Worm (Caenorhabditis elegans): ENCODE measurements around the gene pgam-5.
A peak's percentile ranks its signal among the peaks of the same experiment; 100 is the strongest.

pgam-5 gene

ce11 chrII:7598702-7599314 lies at the start of gene pgam-5:
Gene pgam-5 (minus strand): TSS chrII:7598752.
- TF ChIP-seq sea-1 (GFP tag; conservative IDR thresholded peaks at IDR 0.05) (no peak), tbx-37 (GFP tag; conservative IDR thresholded peaks at IDR 0.05) (no peak), aly-1 (tag; optimal IDR thresholded peaks at IDR 0.05) (no peak), pes-1 (GFP tag; IDR thresholded peaks at IDR 0.05) (no peak), ceh-13 (GFP tag; optimal IDR thresholded peaks at IDR 0.05) (no peak), tra-4 (tag; optimal IDR thresholded peaks at IDR 0.05) (no peak), scrt-1 (GFP tag; IDR thresholded peaks at IDR 0.05) (no peak), hmbx-1 (tag; optimal IDR thresholded peaks at IDR 0.05) (no peak), flt-1 (GFP tag; IDR thresholded peaks at IDR 0.05) (no peak), ets-7 (tag; optimal IDR thresholded peaks at IDR 0.05) (no peak), B0310.2 (tag; optimal IDR thresholded peaks at IDR 0.05) (no peak), tbx-11 (GFP tag; IDR thresholded peaks at IDR 0.05) (no peak)

ce11 chrII:7643214-7643613 lies 44.7 kb upstream of the pgam-5 start:
- TF ChIP-seq hmbx-1 (tag; optimal IDR thresholded peaks at IDR 0.05) = no peak
- TF ChIP-seq tra-4 (tag; optimal IDR thresholded peaks at IDR 0.05) = no peak
- no peak for TF ChIP-seq ceh-13 (GFP tag; optimal IDR thresholded peaks at IDR 0.05)
- TF ChIP-seq B0310.2 (tag; optimal IDR thresholded peaks at IDR 0.05) = no peak
- TF ChIP-seq scrt-1 (GFP tag; IDR thresholded peaks at IDR 0.05) = no peak
- no peak for TF ChIP-seq aly-1 (tag; optimal IDR thresholded peaks at IDR 0.05)
- TF ChIP-seq hnd-1 (tag; optimal IDR thresholded peaks at IDR 0.05) = no peak
- TF ChIP-seq flt-1 (GFP tag; IDR thresholded peaks at IDR 0.05) = no peak
- TF ChIP-seq tbx-11 (GFP tag; IDR thresholded peaks at IDR 0.05) = no peak
- TF ChIP-seq tbx-37 (GFP tag; conservative IDR thresholded peaks at IDR 0.05) = no peak
- no peak for TF ChIP-seq ets-7 (tag; optimal IDR thresholded peaks at IDR 0.05)
- no peak for TF ChIP-seq F13C5.2 (tag; optimal IDR thresholded peaks at IDR 0.05)
- TF ChIP-seq hmg-4 (GFP tag; optimal IDR thresholded peaks at IDR 0.05) = no peak
- no peak for TF ChIP-seq ceh-36 (tag; optimal IDR thresholded peaks at IDR 0.05)
- no peak for TF ChIP-seq pes-1 (GFP tag; IDR thresholded peaks at IDR 0.05)
- no peak for TF ChIP-seq sea-1 (GFP tag; conservative IDR thresholded peaks at IDR 0.05)
- no peak for TF ChIP-seq ama-1 (optimal IDR thresholded peaks at IDR 0.05)

ce11 chrII:7642016-7642653 lies 43.6 kb upstream of the pgam-5 start:
- TF ChIP-seq F13C5.2 (tag; optimal IDR thresholded peaks at IDR 0.05) (no peak), ama-1 (optimal IDR thresholded peaks at IDR 0.05) (no peak), tra-4 (tag; optimal IDR thresholded peaks at IDR 0.05) (no peak), hmg-4 (GFP tag; optimal IDR thresholded peaks at IDR 0.05) (no peak), pes-1 (GFP tag; IDR thresholded peaks at IDR 0.05) (no peak), ceh-36 (tag; optimal IDR thresholded peaks at IDR 0.05) (no peak), hnd-1 (tag; optimal IDR thresholded peaks at IDR 0.05) (no peak), ets-7 (tag; optimal IDR thresholded peaks at IDR 0.05) (no peak), B0310.2 (tag; optimal IDR thresholded peaks at IDR 0.05) (no peak), scrt-1 (GFP tag; IDR thresholded peaks at IDR 0.05) (no peak), hmbx-1 (tag; optimal IDR thresholded peaks at IDR 0.05) (no peak), flt-1 (GFP tag; IDR thresholded peaks at IDR 0.05) (no peak), ceh-13 (GFP tag; optimal IDR thresholded peaks at IDR 0.05) (no peak)

- TF ChIP-seq ama-1 (optimal IDR thresholded peaks at IDR 0.05) (no peak), hmbx-1 (tag; optimal IDR thresholded peaks at IDR 0.05) (no peak), scrt-1 (GFP tag; IDR thresholded peaks at IDR 0.05) (no peak), B0310.2 (tag; optimal IDR thresholded peaks at IDR 0.05) (no peak), ceh-36 (tag; optimal IDR thresholded peaks at IDR 0.05) (no peak), pes-1 (GFP tag; IDR thresholded peaks at IDR 0.05) (no peak), F13C5.2 (tag; optimal IDR thresholded peaks at IDR 0.05) (no peak), ceh-13 (GFP tag; optimal IDR thresholded peaks at IDR 0.05) (no peak), sea-1 (GFP tag; conservative IDR thresholded peaks at IDR 0.05) (no peak), hnd-1 (tag; optimal IDR thresholded peaks at IDR 0.05) (no peak), aly-1 (tag; optimal IDR thresholded peaks at IDR 0.05) (no peak), tra-4 (tag; optimal IDR thresholded peaks at IDR 0.05) (no peak), flt-1 (GFP tag; IDR thresholded peaks at IDR 0.05) (no peak), tbx-11 (GFP tag; IDR thresholded peaks at IDR 0.05) (no peak)
These were observed 41.7 kb upstream of the pgam-5 start for ce11 chrII:7640161-7640841.

- TF ChIP-seq ceh-36 (tag; optimal IDR thresholded peaks at IDR 0.05) (no peak), tra-4 (tag; optimal IDR thresholded peaks at IDR 0.05) (no peak), flt-1 (GFP tag; IDR thresholded peaks at IDR 0.05) (no peak)
These were observed 40.5 kb upstream of the pgam-5 start for ce11 chrII:7639036-7639435.

- no peak for TF ChIP-seq scrt-1 (GFP tag; IDR thresholded peaks at IDR 0.05)
- no peak for TF ChIP-seq ama-1 (optimal IDR thresholded peaks at IDR 0.05)
- TF ChIP-seq pes-1 (GFP tag; IDR thresholded peaks at IDR 0.05) = no peak
- no peak for TF ChIP-seq sea-1 (GFP tag; conservative IDR thresholded peaks at IDR 0.05)
- no peak for TF ChIP-seq ceh-13 (GFP tag; optimal IDR thresholded peaks at IDR 0.05)
- no peak for TF ChIP-seq hmg-4 (GFP tag; optimal IDR thresholded peaks at IDR 0.05)
- no peak for TF ChIP-seq flt-1 (GFP tag; IDR thresholded peaks at IDR 0.05)
- TF ChIP-seq ceh-36 (tag; optimal IDR thresholded peaks at IDR 0.05) = no peak
- TF ChIP-seq F13C5.2 (tag; optimal IDR thresholded peaks at IDR 0.05) = no peak
- no peak for TF ChIP-seq hnd-1 (tag; optimal IDR thresholded peaks at IDR 0.05)
- TF ChIP-seq hmbx-1 (tag; optimal IDR thresholded peaks at IDR 0.05) = no peak
- TF ChIP-seq ets-7 (tag; optimal IDR thresholded peaks at IDR 0.05) = no peak
- no peak for TF ChIP-seq tbx-11 (GFP tag; IDR thresholded peaks at IDR 0.05)
- no peak for TF ChIP-seq tbx-37 (GFP tag; conservative IDR thresholded peaks at IDR 0.05)
These were observed 38.4 kb upstream of the pgam-5 start for ce11 chrII:7636941-7637340.

- TF ChIP-seq hmg-4 (GFP tag; optimal IDR thresholded peaks at IDR 0.05) (peak; percentile 14), ceh-13 (GFP tag; optimal IDR thresholded peaks at IDR 0.05) (no peak)
These were observed 36.7 kb upstream of the pgam-5 start for ce11 chrII:7635296-7635695.
